Worm (Caenorhabditis elegans): ENCODE data around the gene srv-32.

DNA sequence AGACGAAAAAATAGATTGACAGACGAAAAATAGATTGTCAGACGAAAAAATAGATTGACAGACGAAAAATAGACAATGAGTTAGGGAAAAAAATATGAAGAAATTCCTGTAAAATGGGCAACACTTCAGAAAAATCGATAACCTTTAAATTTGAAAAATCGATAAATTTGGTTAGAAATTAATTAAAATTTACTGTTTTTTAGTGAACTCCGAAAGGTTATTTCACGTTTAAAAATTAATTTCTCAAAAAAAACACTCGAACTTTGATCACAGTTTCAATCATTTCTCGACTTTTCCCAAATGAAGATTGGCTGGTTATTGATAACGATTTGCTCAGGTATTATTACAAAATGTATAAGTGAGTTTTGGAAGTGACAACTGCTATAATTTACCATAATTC is 25.4 kb upstream of the srv-32 start, which contains the start of gene csp-2:
- TF ChIP-seq lin-39 (tag; optimal IDR thresholded peaks at IDR 0.05) (no peak), snpc-4 (tag; optimal IDR thresholded peaks at IDR 0.05) (no peak), unc-62 (GFP tag; optimal IDR thresholded peaks at IDR 0.05) (no peak), zip-4 (GFP tag; optimal IDR thresholded peaks at IDR 0.05) (no peak), ama-1 (optimal IDR thresholded peaks at IDR 0.05) (no peak)
